Worm (Caenorhabditis elegans) whole organism, dauer: Measurements from ENCODE around the gene R08E3.3.

Experiments
- unc-62 ChIP-seq: sonication (generic microtip); optimal IDR thresholded peaks from 2 replicates; lab custom pipeline; 2017; ENCODE audit warnings: missing biosample characterization, missing genetic modification reagents, missing genetic modification characterization

The R08E3.3 gene

DNA sequence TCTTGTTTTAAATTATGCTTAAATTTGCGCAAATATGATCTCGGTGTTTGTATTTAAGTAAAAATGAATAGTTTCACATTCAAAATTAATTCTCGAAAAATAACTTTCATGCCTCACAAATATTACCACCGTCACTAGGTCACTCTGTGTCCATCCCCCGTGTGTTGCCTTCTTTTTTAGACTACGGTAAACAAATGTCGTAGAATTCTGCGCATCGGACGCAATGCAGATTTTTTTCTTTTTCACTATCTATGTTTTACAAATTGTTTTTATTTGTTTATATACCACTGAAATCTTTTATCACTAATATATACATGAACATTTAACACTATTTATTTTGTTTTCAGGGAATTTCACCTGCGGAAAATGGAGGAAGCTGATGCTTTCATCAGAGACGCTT, at the start of gene R08E3.3:
R08E3.3 (plus strand) TSS at position 342 of the 400 bp plus-strand sequence.
- no peak for TF ChIP-seq unc-62 (GFP tag; lab: Kevin White, UChicago)

DNA sequence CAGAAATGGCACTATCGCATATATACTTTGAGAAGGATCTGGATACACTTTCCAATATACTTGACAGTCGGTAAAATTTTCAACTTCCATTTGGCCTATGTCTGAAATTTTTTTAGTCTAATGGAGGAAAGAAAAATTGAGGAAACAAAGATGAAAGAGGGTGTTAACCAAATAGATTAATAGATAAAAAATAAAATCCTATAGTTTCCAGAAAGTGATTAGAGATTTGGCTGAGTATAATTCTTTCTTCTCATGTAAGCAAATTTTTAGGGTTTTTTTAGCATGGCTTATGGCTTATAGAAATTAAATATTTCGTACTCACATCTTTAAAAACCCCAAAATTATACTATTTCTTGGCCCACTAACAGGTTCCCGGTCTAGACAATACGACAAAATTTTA, 48.5 kb upstream of the R08E3.3 start, which contains the start of gene npr-1:
npr-1 (minus strand) TSS at position 101 of the 400 bp plus-strand sequence.
- no peak for TF ChIP-seq unc-62 (GFP tag; lab: Kevin White, UChicago)

DNA sequence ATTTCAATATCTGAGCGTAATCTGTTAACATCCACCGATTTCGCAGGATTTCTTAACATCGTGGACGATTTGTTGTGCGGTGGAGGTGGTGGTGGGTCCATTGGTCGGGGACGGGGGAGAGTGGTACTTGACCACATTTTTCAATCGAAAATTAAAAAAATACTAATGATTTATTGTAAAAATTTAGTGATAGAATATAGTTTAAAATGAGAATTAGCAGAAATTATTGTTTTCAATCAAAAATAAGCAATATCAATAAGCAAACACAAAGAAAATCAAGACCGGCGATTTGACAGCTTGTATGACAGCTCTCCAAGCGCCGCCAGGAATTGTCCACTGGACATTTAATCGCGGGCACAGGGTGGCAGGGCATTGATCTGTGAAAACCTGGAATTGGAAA, 36.2 kb upstream of the R08E3.3 start, which contains the start of gene hum-10:
hum-10 (minus strand) TSS at position 101 of the 400 bp plus-strand sequence.
- no peak for TF ChIP-seq unc-62 (GFP tag; lab: Kevin White, UChicago)

DNA sequence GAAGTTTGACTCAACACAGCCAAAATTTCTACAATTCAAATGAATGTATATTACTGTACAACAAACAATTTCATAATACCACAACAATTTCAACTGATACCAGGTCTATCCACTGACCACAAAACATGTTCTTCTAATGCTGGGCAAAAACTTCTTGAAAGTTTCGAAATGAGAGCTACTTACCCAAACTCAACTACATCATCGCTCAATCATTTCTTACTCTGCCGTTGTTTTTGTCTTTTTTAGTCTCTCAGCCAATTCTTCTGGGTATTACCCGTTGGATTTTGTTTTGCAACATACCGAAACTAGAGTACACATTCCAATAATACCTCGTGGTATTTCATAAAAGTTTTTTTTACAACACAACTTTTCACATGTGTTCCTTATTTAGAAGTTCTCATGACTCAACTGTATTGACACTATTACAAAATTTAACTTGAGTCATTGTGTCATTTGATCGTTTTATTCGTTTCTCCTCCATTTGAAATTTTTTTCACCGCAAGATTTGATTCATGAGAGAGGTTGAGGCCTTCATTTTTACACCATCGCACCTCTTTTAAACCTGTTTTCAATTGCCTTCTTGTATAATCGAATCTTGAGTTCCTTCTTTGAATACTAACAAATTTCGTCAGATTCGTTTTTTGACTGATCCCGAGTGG, 35.1 kb upstream of the R08E3.3 start, which contains the start of gene F43C9.2:
F43C9.2 (plus strand) TSS at position 497 of the 659 bp plus-strand sequence.
- no peak for TF ChIP-seq unc-62 (GFP tag; lab: Kevin White, UChicago)

DNA sequence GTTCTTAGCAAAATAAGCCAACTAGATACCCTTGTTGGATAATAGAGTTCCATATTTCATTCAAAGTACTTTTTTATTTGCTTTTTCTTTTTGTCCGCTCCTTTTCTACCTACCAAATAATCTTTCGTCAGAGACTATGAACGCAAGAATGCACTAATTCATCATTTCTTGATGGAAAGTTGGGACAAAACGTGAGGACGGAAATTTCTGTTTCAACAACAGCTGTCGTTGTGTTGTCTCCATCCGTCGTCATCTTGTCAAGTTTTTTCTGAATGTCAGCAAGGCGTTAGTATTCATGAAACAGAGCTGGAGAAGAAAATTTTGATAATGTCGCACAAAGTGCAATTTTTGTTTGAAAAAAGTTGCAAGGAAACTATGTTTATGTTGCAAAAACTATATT, 33.6 kb upstream of the R08E3.3 start:
- TF ChIP-seq unc-62 (GFP tag; lab: Kevin White, UChicago), result no peak

DNA sequence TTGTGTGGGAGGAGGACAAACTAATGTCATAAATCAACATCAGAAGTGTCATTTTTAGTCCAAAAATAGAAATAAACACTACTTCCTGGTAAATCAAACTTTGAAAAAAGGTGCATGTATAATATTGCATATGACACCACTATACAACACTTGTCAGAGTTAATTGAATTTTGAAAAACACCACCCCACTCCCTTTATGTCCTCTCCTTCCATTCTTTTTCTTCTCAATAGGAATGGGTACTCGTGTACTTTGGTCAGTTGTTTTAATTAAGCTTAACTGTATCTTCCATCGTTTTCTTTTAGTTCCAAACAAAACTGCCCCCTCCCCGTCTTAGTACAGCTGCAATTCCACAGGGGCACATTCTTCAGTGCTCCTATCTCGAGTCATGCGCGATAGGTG, 30.9 kb upstream of the R08E3.3 start:
- no peak for TF ChIP-seq unc-62 (GFP tag; lab: Kevin White, UChicago)

DNA sequence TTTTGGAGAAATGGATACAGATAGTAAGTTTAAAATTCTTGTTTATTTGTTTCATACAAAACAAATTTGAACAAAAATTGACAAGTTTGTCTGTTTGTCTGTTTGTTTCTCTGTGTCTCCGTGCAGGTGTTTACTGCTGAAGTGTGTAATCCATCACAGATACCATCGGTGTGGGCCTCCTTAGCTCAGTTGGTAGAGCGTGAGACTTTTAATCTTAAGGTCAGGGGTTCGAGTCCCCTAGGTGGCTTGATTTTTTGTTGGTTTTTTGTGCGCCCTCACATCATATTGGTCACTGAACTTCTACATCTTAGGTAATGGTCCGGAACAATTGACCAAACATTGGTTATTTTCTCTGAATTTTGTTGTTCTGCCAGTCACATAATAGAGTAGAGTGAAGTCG, 29.4 kb upstream of the R08E3.3 start:
- no peak for TF ChIP-seq unc-62 (GFP tag; lab: Kevin White, UChicago)

DNA sequence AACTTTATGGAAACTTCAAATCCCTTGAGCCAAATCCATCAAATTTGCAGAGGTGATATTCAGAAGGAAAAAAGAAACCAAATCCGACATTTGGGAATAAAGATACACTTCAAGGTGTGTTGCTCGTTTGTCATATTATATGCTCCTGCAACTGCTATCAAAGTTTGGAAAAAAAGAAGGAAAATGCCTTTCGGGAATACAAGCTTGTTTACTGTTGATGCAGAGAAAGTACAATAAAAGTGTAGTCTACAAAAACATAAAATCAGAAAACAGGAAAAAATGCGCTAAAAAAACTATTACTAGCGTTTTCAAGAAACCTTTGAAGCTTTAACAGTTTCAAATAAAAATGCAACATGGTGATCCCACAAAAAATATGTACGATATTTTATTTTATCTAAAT, 27.8 kb upstream of the R08E3.3 start:
- no peak for TF ChIP-seq unc-62 (GFP tag; lab: Kevin White, UChicago)

DNA sequence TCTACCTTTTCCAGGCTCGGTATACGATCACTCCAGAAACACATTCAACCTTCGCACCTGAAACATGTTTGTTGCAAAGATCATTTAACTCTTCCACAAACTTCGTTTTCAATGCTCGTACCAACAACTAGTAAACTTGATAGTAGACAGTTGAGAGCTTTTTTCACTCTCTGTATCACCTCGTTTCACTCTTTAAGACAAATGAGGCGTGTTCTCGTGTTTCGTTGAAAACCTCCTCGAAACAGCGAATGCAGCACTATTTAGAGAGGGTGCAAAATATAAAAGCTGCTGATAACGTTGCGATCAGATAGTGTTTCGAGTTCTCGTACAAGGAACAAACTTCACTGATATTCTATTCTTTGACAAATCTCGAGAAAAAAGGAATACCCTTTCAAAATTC, 25.4 kb upstream of the R08E3.3 start, which contains the start of gene F43C9.1:
F43C9.1 (plus strand) TSS at position 301 of the 400 bp plus-strand sequence.
- no peak for TF ChIP-seq unc-62 (GFP tag; lab: Kevin White, UChicago)

DNA sequence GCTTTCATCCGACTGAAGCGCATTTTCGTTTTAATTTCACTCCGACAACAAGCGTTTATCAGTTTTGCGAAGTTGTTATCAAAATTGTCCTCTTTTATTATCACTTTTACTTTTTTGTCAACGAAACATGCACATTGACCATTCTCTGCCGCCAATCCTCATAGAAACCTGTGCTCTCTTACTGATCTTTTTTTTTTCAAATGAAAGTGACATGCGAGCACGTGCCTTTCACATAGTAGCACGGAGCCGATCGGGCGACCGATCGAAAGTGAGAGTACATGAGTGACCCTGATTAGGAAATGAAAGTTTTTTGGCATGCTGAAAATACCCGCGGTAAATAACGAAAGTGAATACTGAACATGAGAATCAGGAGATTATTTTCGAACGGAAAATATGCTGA, 24.3 kb upstream of the R08E3.3 start:
- no peak for TF ChIP-seq unc-62 (GFP tag; lab: Kevin White, UChicago)

DNA sequence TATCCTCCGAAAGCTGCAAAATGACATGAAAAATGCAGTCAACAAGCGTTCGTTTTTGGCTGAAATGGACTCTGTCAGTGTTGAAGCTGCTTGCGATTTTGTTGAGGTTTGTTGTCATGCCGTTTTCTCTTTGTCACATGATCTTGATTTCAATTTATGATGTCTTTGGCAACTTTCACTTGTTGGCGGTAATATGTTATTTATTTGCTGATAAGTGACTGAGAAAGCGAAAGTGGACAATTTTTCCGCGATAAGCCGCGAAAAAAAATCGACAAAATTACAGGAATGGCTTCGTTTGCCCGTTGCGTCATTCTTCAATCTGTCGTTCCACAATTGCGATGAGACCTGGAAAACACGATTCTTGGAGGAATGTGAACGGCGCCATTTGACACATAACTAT, 23.1 kb upstream of the R08E3.3 start:
- no peak for TF ChIP-seq unc-62 (GFP tag; lab: Kevin White, UChicago)

DNA sequence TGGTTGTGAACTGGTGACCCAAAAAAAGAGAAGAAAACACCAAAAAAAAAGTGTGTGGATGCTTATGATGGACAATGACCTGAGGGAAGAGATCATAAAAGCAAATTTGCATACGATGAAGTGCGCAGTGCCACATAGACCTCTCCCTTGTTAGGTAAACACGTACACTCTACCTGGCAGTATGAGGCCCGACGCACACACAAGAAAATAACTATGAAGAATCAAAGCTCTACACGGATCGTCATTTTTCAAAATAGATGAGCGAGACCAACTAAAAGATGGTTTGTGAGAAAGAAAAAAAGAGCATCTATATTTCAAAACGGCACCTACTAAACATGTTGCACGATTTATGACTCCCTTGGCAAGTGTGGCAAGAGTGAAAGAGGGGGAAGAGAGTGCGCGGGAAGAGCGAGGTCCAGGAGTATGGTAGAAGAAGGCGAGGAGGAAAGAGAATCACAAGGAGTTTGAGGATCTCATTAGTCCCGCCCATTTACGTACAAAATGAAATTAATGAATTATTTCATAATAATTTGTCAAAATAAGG, 18.2 kb upstream of the R08E3.3 start, which contains the start of gene mig-13:
mig-13 (minus strand) TSS at position 51 of the 544 bp plus-strand sequence.
- TF ChIP-seq unc-62 (GFP tag; lab: Kevin White, UChicago), result no peak

DNA sequence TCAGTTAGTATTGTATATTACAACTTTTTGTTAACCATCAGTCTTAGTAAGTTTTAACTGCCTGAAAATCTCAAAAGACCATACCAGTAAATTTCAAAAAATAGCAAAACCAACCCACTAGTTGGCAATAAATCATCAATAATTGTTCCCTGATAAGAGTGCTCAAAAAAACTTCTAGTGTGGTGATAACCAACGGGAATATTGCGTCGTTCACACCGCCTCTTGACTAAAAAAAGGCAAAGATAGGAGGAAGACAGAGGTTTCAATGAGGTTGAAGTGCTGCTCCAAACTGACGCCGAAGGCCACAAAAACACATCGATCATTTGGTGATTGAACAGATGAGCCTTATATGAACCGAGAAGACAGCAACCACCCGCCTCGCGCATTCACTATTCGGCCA, 17.5 kb upstream of the R08E3.3 start:
- TF ChIP-seq unc-62 (GFP tag; lab: Kevin White, UChicago), result no peak

DNA sequence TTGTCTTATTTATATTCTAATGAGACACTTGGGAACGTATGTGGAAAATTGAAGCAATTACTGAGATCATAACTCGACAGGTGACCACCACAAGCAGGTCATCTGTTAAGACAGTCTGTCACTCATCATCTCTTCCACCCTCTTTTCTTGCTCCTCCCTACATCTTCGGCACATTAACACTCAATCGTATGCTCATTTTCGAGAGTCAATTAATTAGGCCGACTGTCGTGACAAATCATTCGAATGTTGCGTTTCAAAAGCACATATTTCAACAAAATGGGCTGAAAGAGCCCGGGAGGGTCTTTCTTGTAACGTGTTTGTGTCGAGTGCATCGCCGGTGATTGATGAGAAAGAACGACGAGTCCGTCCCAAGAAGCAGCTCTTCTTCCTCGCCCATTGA, 16.1 kb upstream of the R08E3.3 start:
- TF ChIP-seq unc-62 (GFP tag; lab: Kevin White, UChicago), result no peak

DNA sequence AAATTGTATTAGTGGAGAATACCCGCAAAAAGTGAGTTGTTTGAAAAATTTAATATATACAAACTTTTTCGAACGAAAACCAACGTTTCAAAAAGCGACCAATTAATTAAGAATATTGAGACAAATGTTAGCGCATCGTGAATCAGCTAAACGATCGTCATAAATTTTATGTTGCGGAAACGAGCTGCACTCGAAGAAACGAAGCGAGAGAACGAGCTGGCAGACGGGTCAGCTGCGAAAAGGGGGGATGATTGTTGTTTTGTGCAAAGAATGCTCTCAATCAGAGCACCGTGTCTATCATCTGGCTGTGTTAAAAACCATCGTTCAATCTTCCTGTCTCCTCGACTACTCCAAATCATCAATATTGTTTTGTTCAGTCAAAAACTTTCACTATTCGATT, 14.5 kb upstream of the R08E3.3 start:
- TF ChIP-seq unc-62 (GFP tag; lab: Kevin White, UChicago), result no peak

DNA sequence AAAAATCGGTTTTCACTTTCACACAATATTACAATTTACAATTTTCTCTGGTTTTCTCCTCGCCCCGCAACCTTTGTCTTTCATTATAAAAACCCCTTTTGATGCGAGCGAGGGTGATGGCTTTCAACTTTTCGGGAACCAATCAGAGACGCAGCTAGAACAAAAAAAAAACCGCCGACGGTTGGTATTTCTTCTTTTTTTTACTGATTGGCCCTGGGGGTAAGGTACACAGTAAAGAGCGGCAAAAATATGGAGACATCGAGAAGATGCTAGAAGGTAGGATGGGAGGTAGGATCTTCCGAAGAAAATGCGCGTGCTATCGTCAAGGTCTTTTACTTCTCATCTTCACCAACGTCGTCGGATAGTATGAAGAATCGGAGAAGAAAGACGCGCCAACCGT, 9.7 kb upstream of the R08E3.3 start:
- no peak for TF ChIP-seq unc-62 (GFP tag; lab: Kevin White, UChicago)

DNA sequence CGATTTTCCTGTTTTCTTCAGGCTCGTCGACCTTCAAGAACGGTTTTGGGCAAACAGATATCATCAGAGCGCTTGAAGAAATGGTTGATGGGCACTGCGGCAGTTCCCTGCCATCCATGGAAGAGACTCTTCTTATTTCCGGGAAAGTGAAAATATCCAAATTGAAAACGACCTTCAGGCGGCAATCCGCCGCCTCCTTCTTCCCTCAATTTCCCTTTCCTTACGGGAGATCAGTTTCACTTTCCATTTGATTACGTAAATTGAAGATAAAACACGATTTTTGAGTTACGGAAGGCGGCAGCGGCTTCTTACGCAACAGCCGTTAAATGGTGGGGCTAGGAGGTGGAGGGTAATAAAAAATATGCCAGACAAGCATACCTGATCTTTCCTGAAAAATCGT, 9.2 kb upstream of the R08E3.3 start:
- TF ChIP-seq unc-62 (GFP tag; lab: Kevin White, UChicago), result no peak
